Fruit fly (Drosophila melanogaster) whole organism, wandering third instar larva: ENCODE results near the gene CG31816.
A peak's percentile ranks its signal among the peaks of the same experiment; 100 is the strongest.

ENCODE experiments used
- Abd-B ChIP-seq: fragments of >200 bp; optimal IDR thresholded peaks from 2 replicates; lab custom pipeline; 2017; ENCODE audit warnings: missing biosample characterization, missing genetic modification characterization
- CG32264 ChIP-seq: fragments of 200-800 bp; sonication (Bioruptor generic); optimal IDR thresholded peaks from 2 replicates; lab custom pipeline; 2016; ENCODE audit warnings: missing biosample characterization, missing genetic modification characterization
- CG9705 ChIP-seq: fragments of 200-800 bp; sonication (Bioruptor generic); optimal IDR thresholded peaks from 2 replicates; lab custom pipeline; 2018; ENCODE audit warnings: missing biosample characterization, mild to moderate bottlenecking, missing genetic modification characterization
- CrebA ChIP-seq: fragments of 200-800 bp; sonication (Bioruptor generic); optimal IDR thresholded peaks from 2 replicates; lab custom pipeline; 2016; ENCODE audit warnings: missing biosample characterization, mild to moderate bottlenecking, missing genetic modification characterization, borderline replicate concordance
- Dfd ChIP-seq: fragments of >200 bp; optimal IDR thresholded peaks from 2 replicates; lab custom pipeline; 2017; ENCODE audit warnings: missing biosample characterization, missing genetic modification characterization
- Dif ChIP-seq: fragments of 200-275, 200-300 bp; sonication (Bioruptor generic); optimal IDR thresholded peaks from 2 replicates; lab custom pipeline; 2018; ENCODE audit warnings: missing biosample characterization, missing genetic modification characterization; ENCODE audit not compliant: partially characterized antibody
- HLH106 ChIP-seq: fragments of 200-800 bp; optimal IDR thresholded peaks from 3 replicates; lab custom pipeline; 2019; ENCODE audit warnings: missing biosample characterization, mild to moderate bottlenecking, missing genetic modification characterization, moderate library complexity
- Hnf4 ChIP-seq: fragments of 200-800 bp; sonication (Bioruptor generic); optimal IDR thresholded peaks from 2 replicates; lab custom pipeline; 2016; ENCODE audit warnings: missing biosample characterization, mild to moderate bottlenecking, missing genetic modification characterization
- Hr83 ChIP-seq: fragments of 200-300 bp; sonication (Bioruptor generic); optimal IDR thresholded peaks from 2 replicates; lab custom pipeline; 2016; ENCODE audit warnings: missing biosample characterization, mild to moderate bottlenecking, missing genetic modification characterization, moderate library complexity; ENCODE audit not compliant: poor library complexity, severe bottlenecking
- Jra ChIP-seq: sonication (Bioruptor generic); optimal IDR thresholded peaks from 2 replicates; lab custom pipeline; 2016; ENCODE audit warnings: missing biosample characterization, missing genetic modification characterization
- Myc ChIP-seq: fragments of >200 bp; optimal IDR thresholded peaks from 2 replicates; lab custom pipeline; 2017
- N ChIP-seq: fragments of >200 bp; optimal IDR thresholded peaks from 2 replicates; lab custom pipeline; 2018; ENCODE audit warnings: missing biosample characterization, missing external identifiers, missing genetic modification characterization
- OdsH ChIP-seq: fragments of 200-800 bp; sonication (Bioruptor generic); optimal IDR thresholded peaks from 2 replicates; lab custom pipeline; 2016; ENCODE audit warnings: missing biosample characterization, mild to moderate bottlenecking, missing genetic modification characterization
- Rel ChIP-seq, 2 experiments: fragments of 200-800 bp; sonication (Bioruptor generic) in 1 of 2; optimal IDR thresholded peaks; 2 replicates in 1 of 2; 3 replicates in 1 of 2; lab custom pipeline; 2016 to 2019; ENCODE audit warnings: mild to moderate bottlenecking in 2 of 2, missing biosample characterization in 2 of 2, missing genetic modification characterization in 2 of 2, moderate library complexity in 1 of 2
- Sp1 ChIP-seq: fragments of 200-800 bp; sonication (Bioruptor generic); optimal IDR thresholded peaks from 3 replicates; lab custom pipeline; 2019; ENCODE audit warnings: missing biosample characterization, mild to moderate bottlenecking, missing genetic modification characterization, moderate library complexity
- Vsx2 ChIP-seq: fragments of 200-300, 225-300 bp; sonication (Bioruptor generic); optimal IDR thresholded peaks from 2 replicates; lab custom pipeline; 2018; ENCODE audit warnings: missing biosample characterization, missing genetic modification characterization; ENCODE audit not compliant: partially characterized antibody
- br ChIP-seq: fragments of 200-800 bp; sonication (Bioruptor generic); optimal IDR thresholded peaks from 2 replicates; lab custom pipeline; 2016; ENCODE audit warnings: missing biosample characterization, missing genetic modification characterization
- brk ChIP-seq: fragments of 200-800 bp; sonication (Bioruptor generic); optimal IDR thresholded peaks from 2 replicates; lab custom pipeline; 2016; ENCODE audit warnings: missing biosample characterization, mild to moderate bottlenecking, missing genetic modification characterization
- dmrt93B ChIP-seq: fragments of 200-800 bp; sonication (Bioruptor generic); optimal IDR thresholded peaks from 2 replicates; lab custom pipeline; 2018; ENCODE audit warnings: missing biosample characterization, mild to moderate bottlenecking, missing genetic modification characterization
- dsf ChIP-seq: sonication (Bioruptor generic); optimal IDR thresholded peaks from 2 replicates; lab custom pipeline; 2016; ENCODE audit warnings: missing biosample characterization, missing genetic modification characterization, borderline replicate concordance
- ey ChIP-seq: fragments of 200-800 bp; sonication (Bioruptor generic); optimal IDR thresholded peaks from 2 replicates; lab custom pipeline; 2016; ENCODE audit warnings: missing biosample characterization, missing genetic modification characterization
- foxo ChIP-seq, 2 experiments: fragments of 200-800 bp; sonication (Bioruptor generic); optimal IDR thresholded peaks; 2 replicates in 1 of 2; 3 replicates in 1 of 2; lab custom pipeline; 2016 to 2017; ENCODE audit warnings: missing biosample characterization in 2 of 2, missing genetic modification characterization in 2 of 2
- fru ChIP-seq: fragments of 200-800 bp; sonication (Bioruptor generic); optimal IDR thresholded peaks from 3 replicates; lab custom pipeline; 2016; ENCODE audit warnings: missing biosample characterization, mild to moderate bottlenecking, missing genetic modification characterization
- h ChIP-seq: fragments of 200-800 bp; sonication (Bioruptor generic); optimal IDR thresholded peaks from 3 replicates; lab custom pipeline; 2016; ENCODE audit warnings: missing biosample characterization, mild to moderate bottlenecking, missing genetic modification characterization
- jim ChIP-seq: fragments of 175-275, 200-325 bp; sonication (Bioruptor generic); optimal IDR thresholded peaks from 2 replicates; lab custom pipeline; 2016; ENCODE audit warnings: missing biosample characterization, mild to moderate bottlenecking, missing genetic modification characterization
- psq ChIP-seq: fragments of 200-800 bp; sonication (Bioruptor generic); optimal IDR thresholded peaks from 3 replicates; lab custom pipeline; 2017; ENCODE audit warnings: missing biosample characterization, mild to moderate bottlenecking, missing genetic modification characterization, moderate library complexity
- rgr ChIP-seq: fragments of 200-800 bp; sonication (Bioruptor generic); optimal IDR thresholded peaks from 3 replicates; lab custom pipeline; 2016; ENCODE audit warnings: missing biosample characterization, mild to moderate bottlenecking, missing genetic modification characterization
- sage ChIP-seq: fragments of 200-800 bp; sonication (Bioruptor generic); optimal IDR thresholded peaks from 2 replicates; lab custom pipeline; 2016; ENCODE audit warnings: missing biosample characterization, mild to moderate bottlenecking, missing genetic modification characterization
- sv ChIP-seq: fragments of 200-800 bp; sonication (Bioruptor generic); optimal IDR thresholded peaks from 3 replicates; lab custom pipeline; 2016; ENCODE audit warnings: missing biosample characterization, missing genetic modification characterization
- tai ChIP-seq: sonication (Bioruptor generic); optimal IDR thresholded peaks from 2 replicates; lab custom pipeline; 2016; ENCODE audit warnings: missing biosample characterization, missing genetic modification characterization
- usp ChIP-seq: fragments of >200 bp; optimal IDR thresholded peaks from 2 replicates; lab custom pipeline; 2017; ENCODE audit warnings: missing biosample characterization, missing genetic modification characterization
- woc ChIP-seq: sonication (Bioruptor generic); optimal IDR thresholded peaks from 2 replicates; lab custom pipeline; 2016; ENCODE audit warnings: missing biosample characterization, mild to moderate bottlenecking, missing genetic modification characterization

CG31816 gene

dm6 chr2L:16541733-16542132 lies 613 bp upstream of the CG31816 start:
- TF ChIP-seq foxo (GFP tag; optimal IDR thresholded peaks at IDR 0.05; lab: Kevin White, UChicago) (no peak), Vsx2 (GFP tag; lab: Kevin White, UChicago) (no peak), dsf (GFP tag; lab: Kevin White, UChicago) (no peak)
- TF ChIP-seq, all 38 proteins: peak for 0

- peak; percentile 53 for TF ChIP-seq fru (GFP tag; lab: Kevin White, UChicago)
- TF ChIP-seq sv (GFP tag; lab: Kevin White, UChicago): peak; percentile 33
- TF ChIP-seq psq (GFP tag; lab: Kevin White, UChicago): peak; percentile 25
- no peak for TF ChIP-seq Abd-B (GFP tag; lab: Kevin White, UChicago)
- TF ChIP-seq CG9705 (GFP tag; lab: Kevin White, UChicago): peak; percentile 74
- TF ChIP-seq tai (GFP tag; lab: Kevin White, UChicago): no peak
- TF ChIP-seq br (GFP tag; lab: Kevin White, UChicago): peak; percentile 62
- TF ChIP-seq Myc (lab: Kevin White, UChicago): no peak
- TF ChIP-seq CrebA (GFP tag; lab: Kevin White, UChicago): no peak
- peak; percentile 81 for TF ChIP-seq dmrt93B
- TF ChIP-seq Dfd (GFP tag; lab: Kevin White, UChicago): no peak
- TF ChIP-seq Sp1: peak; percentile 76
- TF ChIP-seq jim (GFP tag; lab: Kevin White, UChicago): no peak
- peak; percentile 17 for TF ChIP-seq ey
- TF ChIP-seq Hnf4 (GFP tag; lab: Kevin White, UChicago): peak; percentile 15
- peak; percentile 86 for TF ChIP-seq rgr
- peak; percentile 72 for TF ChIP-seq HLH106
- TF ChIP-seq h (GFP tag; lab: Kevin White, UChicago): peak; percentile 2
- peak in 1 of 2 experiments; percentile 57 for TF ChIP-seq foxo (GFP tag; optimal IDR thresholded peaks at IDR 0.05; lab: Kevin White, UChicago)
- TF ChIP-seq Rel (GFP tag; optimal IDR thresholded peaks at IDR 0.05; lab: Kevin White, UChicago): no peak
- TF ChIP-seq Rel (tag; optimal IDR thresholded peaks at IDR 0.05; lab: Kevin White, UChicago): peak; percentile 6
- TF ChIP-seq OdsH (GFP tag; lab: Kevin White, UChicago): peak; percentile 64
- TF ChIP-seq, all 38 proteins: peak for 15
Measured at dm6 chr2L:16542997-16543593, 749 bp downstream of the CG31816 start.

dm6 chr2L:16543894-16544293 lies 1.5 kb downstream of the CG31816 start:
- no peak for TF ChIP-seq HLH106
- peak; percentile 1 for TF ChIP-seq Dif (GFP tag; lab: Kevin White, UChicago)
- TF ChIP-seq Jra (GFP tag; lab: Kevin White, UChicago): no peak
- no peak for TF ChIP-seq dsf (GFP tag; lab: Kevin White, UChicago)
- no peak for TF ChIP-seq tai (GFP tag; lab: Kevin White, UChicago)
- TF ChIP-seq Dfd (GFP tag; lab: Kevin White, UChicago): no peak
- no peak for TF ChIP-seq Abd-B (GFP tag; lab: Kevin White, UChicago)

- TF ChIP-seq HLH106 (peak; percentile 57), fru (GFP tag; lab: Kevin White, UChicago) (peak; percentile 33), ey (no peak), psq (GFP tag; lab: Kevin White, UChicago) (peak; percentile 15), foxo (GFP tag; optimal IDR thresholded peaks at IDR 0.05; lab: Kevin White, UChicago) (peak in 1 of 2 experiments; percentile 31), Dif (GFP tag; lab: Kevin White, UChicago) (peak; percentile 23)
Measured at dm6 chr2L:16544563-16545066, 2.3 kb downstream of the CG31816 start, which contains the start of gene mtgo. Gene mtgo, plus strand, starts transcription at chr2L:16545016.

dm6 chr2L:16545772-16546171 lies 3.4 kb downstream of the CG31816 start:
- peak in 1 of 2 experiments; percentile 76 for TF ChIP-seq foxo (GFP tag; optimal IDR thresholded peaks at IDR 0.05; lab: Kevin White, UChicago)
- TF ChIP-seq ey: peak; percentile 75
- peak; percentile 43 for TF ChIP-seq sv (GFP tag; lab: Kevin White, UChicago)
- no peak for TF ChIP-seq Hr83 (GFP tag; lab: Kevin White, UChicago)
- TF ChIP-seq woc (GFP tag; lab: Kevin White, UChicago): peak; percentile 77
- TF ChIP-seq CG9705 (GFP tag; lab: Kevin White, UChicago): peak; percentile 40
- TF ChIP-seq N (GFP tag; lab: Kevin White, UChicago): no peak
- TF ChIP-seq fru (GFP tag; lab: Kevin White, UChicago): peak; percentile 84
- TF ChIP-seq CG32264 (GFP tag; lab: Kevin White, UChicago): peak; percentile 22
- peak; percentile 74 for TF ChIP-seq OdsH (GFP tag; lab: Kevin White, UChicago)
- TF ChIP-seq Dif (GFP tag; lab: Kevin White, UChicago): peak; percentile 11
- TF ChIP-seq dmrt93B: peak; percentile 47
- no peak for TF ChIP-seq jim (GFP tag; lab: Kevin White, UChicago)
- no peak for TF ChIP-seq usp (GFP tag; lab: Kevin White, UChicago)
- peak; percentile 62 for TF ChIP-seq Hnf4 (GFP tag; lab: Kevin White, UChicago)
- TF ChIP-seq br (GFP tag; lab: Kevin White, UChicago): peak; percentile 72
- no peak for TF ChIP-seq Jra (GFP tag; lab: Kevin White, UChicago)
- TF ChIP-seq rgr: peak; percentile 80
- peak; percentile 67 for TF ChIP-seq sage (GFP tag; lab: Kevin White, UChicago)
- TF ChIP-seq Sp1: peak; percentile 69
- peak; percentile 66 for TF ChIP-seq psq (GFP tag; lab: Kevin White, UChicago)
- peak; percentile 92 for TF ChIP-seq h (GFP tag; lab: Kevin White, UChicago)
- TF ChIP-seq HLH106: peak; percentile 73
- TF ChIP-seq brk (GFP tag; lab: Kevin White, UChicago): peak; percentile 62
- TF ChIP-seq, all 38 proteins: peak for 19
